Worm (Caenorhabditis elegans): ENCODE results near the gene B0252.8.

- TF ChIP-seq ham-2 (GFP tag; optimal IDR thresholded peaks at IDR 0.05) (no peak), lsy-2 (tag; optimal IDR thresholded peaks at IDR 0.05) (no peak), cnd-1 (tag; optimal IDR thresholded peaks at IDR 0.05) (no peak), ces-1 (GFP tag; optimal IDR thresholded peaks at IDR 0.05) (no peak), elt-3 (tag; optimal IDR thresholded peaks at IDR 0.05) (no peak), unc-62 (GFP tag; optimal IDR thresholded peaks at IDR 0.05) (no peak), nhr-76 (tag; optimal IDR thresholded peaks at IDR 0.05) (no peak), mep-1 (tag; optimal IDR thresholded peaks at IDR 0.05) (no peak), nhr-28 (tag; optimal IDR thresholded peaks at IDR 0.05) (no peak), pha-4 (tag; optimal IDR thresholded peaks at IDR 0.05) (no peak), mab-5 (tag; optimal IDR thresholded peaks at IDR 0.05) (no peak), unc-39 (tag; optimal IDR thresholded peaks at IDR 0.05) (no peak), blmp-1 (tag; optimal IDR thresholded peaks at IDR 0.05) (no peak)
These were observed 45.2 kb upstream of the B0252.8 start, which contains the start of gene clhm-1 for ce11 chrII:6870803-6871202.
